Fruit fly (Drosophila melanogaster) whole organism, embryonic: ENCODE results near the gene CG12010.
A peak's percentile ranks its signal among the peaks of the same experiment; 100 is the strongest.

Source experiments
- Antp ChIP-seq: fragments of 200-800 bp; sonication (Bioruptor generic); optimal IDR thresholded peaks from 3 replicates; lab custom pipeline; 2016; ENCODE audit warnings: missing biosample characterization, missing genetic modification characterization
- CG10267 ChIP-seq: fragments of 200-800 bp; sonication (Bioruptor generic); optimal IDR thresholded peaks from 2 replicates; lab custom pipeline; 2018; ENCODE audit warnings: missing biosample characterization, mild to moderate bottlenecking, missing genetic modification characterization, moderate library complexity
- CG10654 ChIP-seq: fragments of 200-800 bp; sonication (Bioruptor generic); optimal IDR thresholded peaks from 2 replicates; lab custom pipeline; 2016; ENCODE audit warnings: missing biosample characterization, missing genetic modification characterization
- CG13287 ChIP-seq: fragments of 200-800 bp; sonication (Bioruptor generic); IDR thresholded peaks from 2 replicates; pipeline ENCODE4 v1.3.6; 2022; ENCODE audit warnings: missing biosample characterization, missing genetic modification characterization; ENCODE audit not compliant: partially characterized antibody
- CG14860 ChIP-seq: fragments of 200-800 bp; sonication (Bioruptor generic); IDR thresholded peaks from 3 replicates; pipeline ENCODE4 v1.3.6; 2022; ENCODE audit warnings: missing biosample characterization, missing genetic modification characterization; ENCODE audit not compliant: partially characterized antibody
- CG15479 ChIP-seq: fragments of 200-800 bp; sonication (Bioruptor generic); optimal IDR thresholded peaks from 3 replicates; lab custom pipeline; 2019; ENCODE audit warnings: missing biosample characterization, mild to moderate bottlenecking, missing genetic modification characterization, moderate library complexity
- CG17802 ChIP-seq: fragments of 200-800 bp; sonication (Bioruptor generic); optimal IDR thresholded peaks from 2 replicates; lab custom pipeline; 2018; ENCODE audit warnings: missing biosample characterization, mild to moderate bottlenecking, missing genetic modification characterization, moderate library complexity
- CG18599 ChIP-seq: fragments of 200-800 bp; sonication (Bioruptor generic); optimal IDR thresholded peaks from 3 replicates; lab custom pipeline; 2017; ENCODE audit warnings: missing biosample characterization, missing genetic modification characterization, mild to moderate bottlenecking, moderate library complexity, missing genetic modification reagents
- CG2202 ChIP-seq: fragments of 200-800 bp; sonication (Bioruptor generic); optimal IDR thresholded peaks from 2 replicates; lab custom pipeline; 2018; ENCODE audit warnings: missing biosample characterization, mild to moderate bottlenecking, missing genetic modification characterization
- CG2678 ChIP-seq: fragments of 200-800 bp; sonication (Bioruptor generic); optimal IDR thresholded peaks from 3 replicates; lab custom pipeline; 2019; ENCODE audit warnings: missing biosample characterization, mild to moderate bottlenecking, missing genetic modification characterization, moderate library complexity
- CG2712 ChIP-seq: fragments of 200-800 bp; optimal IDR thresholded peaks from 3 replicates; lab custom pipeline; 2019; ENCODE audit warnings: missing biosample characterization, mild to moderate bottlenecking, missing genetic modification characterization, moderate library complexity
- CG32532 ChIP-seq: fragments of 200-800 bp; sonication (Bioruptor generic); IDR thresholded peaks from 2 replicates; pipeline ENCODE4 v1.3.6; 2022; ENCODE audit warnings: missing biosample characterization, missing genetic modification characterization
- CG32767 ChIP-seq: fragments of 200-800 bp; sonication (Bioruptor generic); IDR thresholded peaks from 2 replicates; pipeline ENCODE4 v1.3.6; 2022; ENCODE audit warnings: missing biosample characterization, missing genetic modification characterization
- CG4707 ChIP-seq: fragments of 200-800 bp; sonication (Bioruptor generic); optimal IDR thresholded peaks from 2 replicates; lab custom pipeline; 2018; ENCODE audit warnings: missing biosample characterization, mild to moderate bottlenecking, missing genetic modification characterization, moderate library complexity
- CG7839 ChIP-seq: fragments of 200-800 bp; sonication (Bioruptor generic); optimal IDR thresholded peaks from 3 replicates; lab custom pipeline; 2018; ENCODE audit warnings: missing biosample characterization, mild to moderate bottlenecking, missing genetic modification characterization, moderate library complexity
- CG8089 ChIP-seq: fragments of 200-800 bp; sonication (Bioruptor generic); optimal IDR thresholded peaks from 3 replicates; lab custom pipeline; 2016; ENCODE audit warnings: missing biosample characterization, missing genetic modification characterization
- CG9727 ChIP-seq: fragments of 200-800 bp; sonication (Bioruptor generic); optimal IDR thresholded peaks from 3 replicates; lab custom pipeline; 2017; ENCODE audit warnings: missing biosample characterization, mild to moderate bottlenecking, missing genetic modification characterization
- D ChIP-seq, 2 experiments: fragments of 200-800 bp in 1 of 2; fragments of >200 bp in 1 of 2; sonication (Bioruptor generic) in 1 of 2; optimal IDR thresholded peaks; 2 replicates in 1 of 2; 3 replicates in 1 of 2; lab custom pipeline; 2017; ENCODE audit warnings: mild to moderate bottlenecking in 1 of 2, missing biosample characterization in 1 of 2, missing genetic modification characterization in 1 of 2, missing genetic modification reagents in 1 of 2
- Dad ChIP-seq: fragments of 200-800 bp; sonication (Bioruptor generic); optimal IDR thresholded peaks from 3 replicates; lab custom pipeline; 2016; ENCODE audit warnings: missing biosample characterization, missing genetic modification characterization
- Ets97D ChIP-seq: fragments of 200-800 bp; sonication (Bioruptor generic); optimal IDR thresholded peaks from 3 replicates; lab custom pipeline; 2016; ENCODE audit warnings: missing biosample characterization, missing genetic modification characterization
- HmgZ ChIP-seq: fragments of 200-800 bp; sonication (Bioruptor generic); optimal IDR thresholded peaks from 2 replicates; lab custom pipeline; 2018; ENCODE audit warnings: missing biosample characterization, mild to moderate bottlenecking, missing genetic modification characterization
- MESR4 ChIP-seq: fragments of 200-800 bp; sonication (Bioruptor generic); optimal IDR thresholded peaks from 2 replicates; lab custom pipeline; 2018; ENCODE audit warnings: missing biosample characterization, mild to moderate bottlenecking, missing genetic modification characterization, moderate library complexity
- Opbp ChIP-seq: fragments of 200-800 bp; sonication (Bioruptor generic); IDR thresholded peaks from 3 replicates; pipeline ENCODE4 v1.3.6; 2022; ENCODE audit warnings: missing biosample characterization, missing genetic modification characterization; ENCODE audit not compliant: partially characterized antibody
- Pdp1 ChIP-seq, 2 experiments: fragments of 200-800 bp; sonication (Bioruptor generic); optimal IDR thresholded peaks; 3 replicates each; lab custom pipeline; 2016; ENCODE audit warnings: missing biosample characterization in 2 of 2, missing genetic modification characterization in 2 of 2, mild to moderate bottlenecking in 1 of 2, moderate library complexity in 1 of 2
- Rfx ChIP-seq: fragments of 200-800 bp; sonication (Bioruptor generic); IDR thresholded peaks from 2 replicates; pipeline ENCODE4 v1.3.6; 2022; ENCODE audit warnings: missing biosample characterization, missing genetic modification characterization
- Sox102F ChIP-seq: fragments of 200-800 bp; sonication (Bioruptor generic); optimal IDR thresholded peaks from 2 replicates; lab custom pipeline; 2018; ENCODE audit warnings: missing biosample characterization, mild to moderate bottlenecking, missing genetic modification characterization, moderate library complexity
- Sry-δ ChIP-seq: fragments of 200-800 bp; sonication (Bioruptor generic); optimal IDR thresholded peaks from 2 replicates; lab custom pipeline; 2016; ENCODE audit warnings: missing biosample characterization, missing genetic modification characterization
- Tbp ChIP-seq: fragments of >200 bp; optimal IDR thresholded peaks from 2 replicates; lab custom pipeline; 2018; ENCODE audit warnings: missing biosample characterization, missing genetic modification characterization
- Xrp1 ChIP-seq: fragments of 200-800 bp; sonication (Bioruptor generic); IDR thresholded peaks from 2 replicates; pipeline ENCODE4 v1.3.6; 2022; ENCODE audit warnings: missing biosample characterization, missing genetic modification characterization
- cg ChIP-seq: fragments of 200-800 bp; sonication (Bioruptor generic); optimal IDR thresholded peaks from 3 replicates; lab custom pipeline; 2019; ENCODE audit warnings: missing biosample characterization, mild to moderate bottlenecking, missing genetic modification characterization, moderate library complexity
- ci ChIP-seq: fragments of 200-800 bp; sonication (Bioruptor generic); IDR thresholded peaks from 3 replicates; pipeline ENCODE4 v1.3.6; 2022; ENCODE audit warnings: missing biosample characterization, missing genetic modification characterization
- da ChIP-seq: fragments of 200-800 bp; sonication (Bioruptor generic); optimal IDR thresholded peaks from 2 replicates; lab custom pipeline; 2016; ENCODE audit warnings: missing biosample characterization, missing genetic modification characterization
- dm ChIP-seq: fragments of 200-800 bp; sonication (Bioruptor generic); optimal IDR thresholded peaks from 3 replicates; lab custom pipeline; 2016; ENCODE audit warnings: missing biosample characterization, missing genetic modification characterization
- dysf ChIP-seq: fragments of 200-800 bp; sonication (Bioruptor generic); IDR thresholded peaks from 3 replicates; pipeline ENCODE4 v1.3.6; 2022; ENCODE audit warnings: missing biosample characterization, missing genetic modification characterization
- eve ChIP-seq, 2 experiments: fragments of >200 bp; optimal IDR thresholded peaks; 2 replicates each; lab custom pipeline; 2017; ENCODE audit warnings: missing biosample characterization in 2 of 2, missing genetic modification characterization in 2 of 2
- gro ChIP-seq: fragments of 200-800 bp; sonication (Bioruptor generic); optimal IDR thresholded peaks from 2 replicates; lab custom pipeline; 2016; ENCODE audit warnings: missing biosample characterization, missing genetic modification characterization
- insv ChIP-seq, 2 experiments: fragments of 200-800 bp; sonication (Bioruptor generic); optimal IDR thresholded peaks; 3 replicates each; lab custom pipeline; 2016 to 2018; ENCODE audit warnings: missing biosample characterization in 2 of 2, missing genetic modification characterization in 2 of 2
- inv ChIP-seq: fragments of 200-800 bp; sonication (Bioruptor generic); IDR thresholded peaks from 2 replicates; pipeline ENCODE4 v1.3.6; 2022; ENCODE audit warnings: missing biosample characterization, missing genetic modification characterization; ENCODE audit not compliant: partially characterized antibody
- kay ChIP-seq: fragments of 200-800 bp; sonication (Bioruptor generic); optimal IDR thresholded peaks from 2 replicates; lab custom pipeline; 2016; ENCODE audit warnings: missing biosample characterization, missing genetic modification characterization
- nerfin-1 ChIP-seq: fragments of 200-800 bp; sonication (Bioruptor generic); optimal IDR thresholded peaks from 3 replicates; lab custom pipeline; 2019; ENCODE audit warnings: missing biosample characterization, mild to moderate bottlenecking, missing genetic modification characterization, moderate library complexity
- nerfin-2 ChIP-seq: fragments of 200-800 bp; sonication (Bioruptor generic); IDR thresholded peaks from 2 replicates; pipeline ENCODE4 v1.3.6; 2022; ENCODE audit warnings: missing biosample characterization, missing genetic modification characterization; ENCODE audit not compliant: partially characterized antibody
- nmo ChIP-seq: fragments of 200-800 bp; sonication (Bioruptor generic); optimal IDR thresholded peaks from 2 replicates; lab custom pipeline; 2018; ENCODE audit warnings: missing biosample characterization, mild to moderate bottlenecking, missing genetic modification characterization, moderate library complexity
- ranshi ChIP-seq: fragments of 200-800 bp; sonication (Bioruptor generic); IDR thresholded peaks from 2 replicates; pipeline ENCODE4 v1.3.6; 2022; ENCODE audit warnings: missing biosample characterization, missing genetic modification characterization
- scrt ChIP-seq: fragments of 200-800 bp; sonication (Bioruptor generic); optimal IDR thresholded peaks from 2 replicates; lab custom pipeline; 2018; ENCODE audit warnings: missing biosample characterization, mild to moderate bottlenecking, missing genetic modification characterization, moderate library complexity
- sna ChIP-seq: fragments of 200-800 bp; sonication (Bioruptor generic); IDR thresholded peaks from 2 replicates; pipeline ENCODE4 v1.3.6; 2022; ENCODE audit warnings: missing biosample characterization, missing genetic modification characterization; ENCODE audit not compliant: partially characterized antibody
- tgo ChIP-seq: fragments of 200-800 bp; sonication (Bioruptor generic); IDR thresholded peaks from 3 replicates; pipeline ENCODE4 v1.3.6; 2022; ENCODE audit warnings: missing biosample characterization, missing genetic modification characterization
- zen ChIP-seq: fragments of 200-800 bp; sonication (Bioruptor generic); optimal IDR thresholded peaks from 3 replicates; lab custom pipeline; 2018; ENCODE audit warnings: missing biosample characterization, mild to moderate bottlenecking, missing genetic modification characterization, moderate library complexity
- zen2 ChIP-seq: fragments of 200-800 bp; sonication (Bioruptor generic); IDR thresholded peaks from 3 replicates; pipeline ENCODE4 v1.3.6; 2022; ENCODE audit warnings: missing biosample characterization, missing genetic modification characterization; ENCODE audit not compliant: partially characterized antibody

The CG12010 gene

DNA sequence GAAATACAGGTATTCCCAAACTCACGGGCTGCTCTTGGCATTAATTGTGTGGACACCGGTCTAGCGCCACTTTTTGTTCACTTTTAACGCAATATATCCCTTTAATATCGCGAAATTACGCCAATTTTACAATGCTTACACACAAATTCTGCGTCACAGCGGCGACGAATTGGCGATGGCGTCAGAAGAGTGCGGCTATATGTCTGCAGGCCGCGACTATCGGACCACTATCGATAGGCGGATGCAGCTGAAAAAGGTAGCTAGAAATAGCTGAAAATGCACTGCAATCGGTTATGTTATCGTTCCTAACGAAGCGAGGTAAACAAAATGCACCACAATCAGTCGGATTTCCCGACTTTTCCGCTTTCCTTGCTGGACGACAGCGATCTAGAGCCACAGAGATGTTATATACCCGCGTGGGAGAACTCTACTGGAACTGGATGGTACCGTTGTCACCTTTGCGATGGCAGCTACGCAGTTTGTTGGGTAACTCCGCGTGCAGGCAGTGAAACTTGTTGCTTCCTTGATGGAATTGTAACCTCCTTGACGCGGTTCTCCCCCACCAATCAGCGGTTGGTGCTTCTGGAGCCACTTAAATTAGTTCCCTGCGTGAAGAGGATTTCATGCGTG is at the start of gene CG12010, which contains the start of gene Ythdc1 (continued):
- TF ChIP-seq cg (GFP tag; lab: Kevin White, UChicago) (peak; percentile 86), insv (GFP tag; optimal IDR thresholded peaks at IDR 0.05; lab: Kevin White, UChicago) (peak in 1 of 2 experiments; percentile 30), CG32532 (peak; percentile 43; the same call in 1 of the 2 replicates), Sry-δ (GFP tag; lab: Kevin White, UChicago) (peak; percentile 82), CG2202 (tag; lab: Kevin White, UChicago) (no peak), zen2 (GFP tag; lab: Robert Waterston, UW) (peak; percentile 86), dysf (GFP tag; lab: Robert Waterston, UW) (peak; percentile 8; the same call in 1 of the 3 replicates), Pdp1 (GFP tag; optimal IDR thresholded peaks at IDR 0.05; lab: Kevin White, UChicago) (peak in 1 of 2 experiments; percentile 51), Rfx (GFP tag; lab: Robert Waterston, UW) (0 out of 2 replicates have a peak, but pooled peaks have one; percentile 23), tgo (GFP tag; lab: Robert Waterston, UW) (no peak), nerfin-2 (GFP tag; lab: Robert Waterston, UW) (peak; percentile 96), inv (GFP tag; lab: Robert Waterston, UW) (peak; percentile 84), CG14860 (GFP tag; lab: Robert Waterston, UW) (peak; percentile 92), Antp (GFP tag; lab: Kevin White, UChicago) (no peak), da (GFP tag; lab: Kevin White, UChicago) (no peak), nmo (peak; percentile 60), CG4707 (no peak), CG2678 (tag; lab: Kevin White, UChicago) (no peak), HmgZ (peak; percentile 82), CG7839 (tag; lab: Kevin White, UChicago) (no peak), ci (GFP tag; lab: Robert Waterston, UW) (peak; percentile 21; the same call in 1 of the 3 replicates), Sox102F (GFP tag; lab: Kevin White, UChicago) (no peak), kay (GFP tag; lab: Kevin White, UChicago) (peak; percentile 78), dm (GFP tag; lab: Kevin White, UChicago) (peak; percentile 72), Opbp (GFP tag; lab: Robert Waterston, UW) (peak; percentile 93), CG8089 (GFP tag; lab: Kevin White, UChicago) (no peak), gro (GFP tag; lab: Kevin White, UChicago) (peak; percentile 34), D (optimal IDR thresholded peaks at IDR 0.05; lab: Kevin White, UChicago) (peak; percentile 47), D (GFP tag; optimal IDR thresholded peaks at IDR 0.05; lab: Kevin White, UChicago) (no peak), CG18599 (GFP tag; lab: Kevin White, UChicago) (no peak), zen (peak; percentile 2), Tbp (GFP tag; lab: Kevin White, UChicago) (peak; percentile 13), CG17802 (tag; lab: Kevin White, UChicago) (peak; percentile 88), scrt (peak; percentile 84), ranshi (GFP tag; lab: Robert Waterston, UW) (no peak), CG15479 (GFP tag; lab: Kevin White, UChicago) (peak; percentile 78), MESR4 (GFP tag; lab: Kevin White, UChicago) (peak; percentile 95), Xrp1 (GFP tag; lab: Robert Waterston, UW) (no peak), nerfin-1 (tag; lab: Kevin White, UChicago) (peak; percentile 5), CG10267 (tag; lab: Kevin White, UChicago) (peak; percentile 44), eve (GFP tag; optimal IDR thresholded peaks at IDR 0.05; lab: Kevin White, UChicago) (no peak), CG10654 (GFP tag; lab: Kevin White, UChicago) (no peak), CG13287 (GFP tag; lab: Robert Waterston, UW) (peak; percentile 90), Dad (GFP tag; lab: Kevin White, UChicago) (no peak), sna (peak; percentile 85), CG32767 (GFP tag; lab: Robert Waterston, UW) (peak; percentile 91), CG9727 (GFP tag; lab: Kevin White, UChicago) (no peak), CG2712 (tag; lab: Kevin White, UChicago) (peak; percentile 55), Ets97D (GFP tag; lab: Kevin White, UChicago) (peak; percentile 30)
